Worm (Caenorhabditis elegans) whole organism, L2 larva: Measurements from ENCODE around the gene unc-82.

Experiments
- Y55F3AM.14 ChIP-seq: fragments of 200-800 bp; sonication (Bioruptor generic); optimal IDR thresholded peaks from 2 replicates; lab custom pipeline; 2018; ENCODE audit warnings: mild to moderate bottlenecking, missing genetic modification characterization, missing compliant biosample characterization
- alr-1 ChIP-seq: fragments of 150-350 bp; optimal IDR thresholded peaks from 2 replicates; lab custom pipeline; 2014; ENCODE audit warnings: missing biosample characterization, missing genetic modification characterization
- aly-2 ChIP-seq: fragments of 150-350 bp; optimal IDR thresholded peaks from 2 replicates; lab custom pipeline; 2014; ENCODE audit warnings: missing biosample characterization, missing genetic modification characterization
- blmp-1 ChIP-seq: sonication (generic microtip); optimal IDR thresholded peaks from 2 replicates; lab custom pipeline; 2017; ENCODE audit warnings: missing genetic modification characterization, mild to moderate bottlenecking, missing compliant biosample characterization, antibody characterized with exemption, moderate library complexity; ENCODE audit not compliant: insufficient read depth
- ceh-16 ChIP-seq: fragments of 150-350 bp; optimal IDR thresholded peaks from 2 replicates; lab custom pipeline; 2014; ENCODE audit warnings: missing biosample characterization, missing genetic modification characterization
- crh-2 ChIP-seq: sonication (generic microtip); optimal IDR thresholded peaks from 2 replicates; lab custom pipeline; 2017; ENCODE audit warnings: missing biosample characterization, missing genetic modification characterization
- dmd-4 ChIP-seq: sonication (generic microtip); optimal IDR thresholded peaks from 2 replicates; lab custom pipeline; 2017; ENCODE audit warnings: missing biosample characterization, missing genetic modification characterization
- egl-27 ChIP-seq: sonication (generic microtip); optimal IDR thresholded peaks from 3 replicates; lab custom pipeline; 2017; ENCODE audit warnings: missing biosample characterization, missing genetic modification reagents, missing genetic modification characterization
- elt-1 ChIP-seq: fragments of 150-350 bp; optimal IDR thresholded peaks from 2 replicates; lab custom pipeline; 2014; ENCODE audit warnings: missing biosample characterization, missing genetic modification characterization
- fos-1 ChIP-seq: fragments of 150-350 bp; optimal IDR thresholded peaks from 2 replicates; lab custom pipeline; 2014; ENCODE audit warnings: missing biosample characterization, missing genetic modification characterization
- lin-11 ChIP-seq: fragments of 150-350 bp; sonication (generic microtip); optimal IDR thresholded peaks from 2 replicates; lab custom pipeline; 2014; ENCODE audit warnings: missing biosample characterization, missing genetic modification characterization, inconsistent platforms, mixed read lengths
- lin-13 ChIP-seq: fragments of 150-350 bp; optimal IDR thresholded peaks from 2 replicates; lab custom pipeline; 2014; ENCODE audit warnings: missing biosample characterization, missing genetic modification reagents, missing genetic modification characterization
- lin-39 ChIP-seq: fragments of 150-350 bp; optimal IDR thresholded peaks from 2 replicates; lab custom pipeline; 2014; ENCODE audit warnings: missing biosample characterization, missing genetic modification reagents, missing genetic modification characterization
- lsy-2 ChIP-seq, 2 experiments: fragments of 150-350 bp in 1 of 2; sonication (generic microtip) in 1 of 2; optimal IDR thresholded peaks; 2 replicates each; lab custom pipeline; 2014 to 2017; ENCODE audit warnings: missing biosample characterization in 2 of 2, missing genetic modification characterization in 2 of 2
- mab-5 ChIP-seq: fragments of 150-350 bp; optimal IDR thresholded peaks from 2 replicates; lab custom pipeline; 2014; ENCODE audit warnings: missing biosample characterization, missing genetic modification characterization
- mbf-1 ChIP-seq: sonication (generic microtip); optimal IDR thresholded peaks from 2 replicates; lab custom pipeline; 2017; ENCODE audit warnings: missing biosample characterization, missing genetic modification characterization
- mdl-1 ChIP-seq, 2 experiments: fragments of 150-350 bp in 1 of 2; sonication (generic microtip) in 1 of 2; optimal IDR thresholded peaks; 2 replicates each; lab custom pipeline; 2017; ENCODE audit warnings: missing biosample characterization in 2 of 2, missing genetic modification characterization in 2 of 2
- nhr-10 ChIP-seq: sonication (generic microtip); optimal IDR thresholded peaks from 2 replicates; lab custom pipeline; 2017; ENCODE audit warnings: missing biosample characterization, missing genetic modification characterization
- nhr-11 ChIP-seq: fragments of 150-350 bp; optimal IDR thresholded peaks from 2 replicates; lab custom pipeline; 2014; ENCODE audit warnings: missing biosample characterization, missing genetic modification characterization
- nhr-12 ChIP-seq: fragments of 150-350 bp; optimal IDR thresholded peaks from 2 replicates; lab custom pipeline; 2014; ENCODE audit warnings: missing biosample characterization, missing genetic modification characterization
- nhr-129 ChIP-seq: fragments of 150-350 bp; optimal IDR thresholded peaks from 2 replicates; lab custom pipeline; 2014; ENCODE audit warnings: missing biosample characterization, missing genetic modification characterization
- nhr-23 ChIP-seq: fragments of 150-350 bp; optimal IDR thresholded peaks from 2 replicates; lab custom pipeline; 2014; ENCODE audit warnings: missing biosample characterization, missing genetic modification reagents, missing genetic modification characterization
- nhr-237 ChIP-seq: fragments of 150-350 bp; optimal IDR thresholded peaks from 2 replicates; lab custom pipeline; 2014; ENCODE audit warnings: missing biosample characterization, missing genetic modification characterization
- nhr-6 ChIP-seq: fragments of 150-350 bp; optimal IDR thresholded peaks from 2 replicates; lab custom pipeline; 2014; ENCODE audit warnings: missing biosample characterization, missing genetic modification characterization
- sem-4 ChIP-seq: fragments of 150-350 bp; optimal IDR thresholded peaks from 2 replicates; lab custom pipeline; 2014; ENCODE audit warnings: missing biosample characterization, missing genetic modification reagents, missing genetic modification characterization
- sma-3 ChIP-seq: sonication (generic microtip); optimal IDR thresholded peaks from 2 replicates; lab custom pipeline; 2016; ENCODE audit warnings: missing genetic modification reagents, missing genetic modification characterization, missing compliant biosample characterization
- sma-9 ChIP-seq, 2 experiments: fragments of 150-350 bp in 1 of 2; sonication (generic microtip) in 1 of 2; optimal IDR thresholded peaks; 2 replicates each; lab custom pipeline; 2014 to 2016; ENCODE audit warnings: missing genetic modification characterization in 2 of 2, mild to moderate bottlenecking in 1 of 2, missing biosample characterization in 1 of 2, missing compliant biosample characterization in 1 of 2, missing genetic modification reagents in 1 of 2, moderate library complexity in 1 of 2
- snpc-4 ChIP-seq: fragments of 150-350 bp; optimal IDR thresholded peaks from 2 replicates; lab custom pipeline; 2014; ENCODE audit warnings: missing biosample characterization, missing genetic modification characterization
- zag-1 ChIP-seq: fragments of 150-350 bp; optimal IDR thresholded peaks from 2 replicates; lab custom pipeline; 2014; ENCODE audit warnings: missing biosample characterization, missing genetic modification characterization
- ztf-11 ChIP-seq: sonication (generic microtip); optimal IDR thresholded peaks from 2 replicates; lab custom pipeline; 2017; ENCODE audit warnings: missing biosample characterization, missing genetic modification characterization
- ztf-4 ChIP-seq: fragments of 150-350 bp; optimal IDR thresholded peaks from 2 replicates; lab custom pipeline; 2014; ENCODE audit warnings: missing biosample characterization, missing genetic modification characterization

The unc-82 gene

DNA sequence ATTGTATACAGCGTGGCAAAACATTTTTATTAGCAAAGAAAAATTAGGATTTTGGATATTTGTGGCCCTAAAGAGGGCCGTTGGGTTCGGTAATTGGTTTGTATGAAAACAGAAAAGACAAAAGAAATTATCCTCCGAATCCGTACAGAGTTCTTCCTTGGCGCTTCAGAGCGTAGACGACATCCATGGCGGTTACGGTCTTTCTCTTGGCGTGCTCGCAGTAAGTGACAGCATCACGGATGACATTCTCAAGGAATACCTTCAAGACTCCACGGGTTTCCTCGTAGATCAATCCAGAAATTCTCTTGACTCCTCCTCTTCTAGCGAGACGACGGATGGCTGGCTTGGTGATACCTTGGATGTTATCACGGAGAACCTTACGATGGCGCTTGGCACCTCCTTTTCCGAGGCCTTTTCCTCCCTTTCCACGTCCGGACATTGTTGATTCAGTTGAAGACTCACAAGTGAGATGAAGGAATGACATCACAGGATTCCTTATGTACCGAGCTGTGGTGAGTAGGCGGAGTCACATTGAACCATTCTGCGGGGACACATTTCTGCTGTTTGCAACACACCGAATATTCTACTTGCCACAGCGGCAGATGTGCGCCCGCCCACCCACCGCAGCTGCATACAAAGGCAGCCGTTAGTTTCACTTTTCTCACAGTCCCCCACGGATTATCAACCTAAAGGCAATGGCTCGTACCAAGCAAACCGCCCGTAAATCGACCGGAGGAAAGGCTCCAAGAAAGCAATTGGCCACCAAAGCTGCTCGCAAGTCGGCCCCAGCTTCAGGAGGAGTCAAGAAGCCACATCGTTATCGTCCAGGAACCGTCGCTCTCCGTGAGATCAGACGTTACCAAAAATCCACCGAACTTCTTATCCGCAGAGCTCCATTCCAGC, 63.5 kb downstream of the unc-82 start, which contains the start of the genes his-60 and his-59:
Gene his-60 (minus strand): TSS at position 439 of the 903 bp plus-strand sequence.
Gene his-59 (plus strand): TSS at position 696 of the 903 bp plus-strand sequence.
- TF ChIP-seq crh-2 (tag; lab: Kevin White, UChicago) (peak; percentile 19), ceh-16 (tag; lab: Kevin White, UChicago) (peak; percentile 96), fos-1 (peak; percentile 2), mdl-1 (tag; optimal IDR thresholded peaks at IDR 0.05; lab: Kevin White, UChicago) (no peak), lin-13 (peak; percentile 29), nhr-11 (tag; lab: Kevin White, UChicago) (no peak), aly-2 (no peak), sem-4 (tag; lab: Kevin White, UChicago) (peak; percentile 11), sma-3 (GFP tag; lab: Kevin White, UChicago) (peak; percentile 12), sma-9 (GFP tag; optimal IDR thresholded peaks at IDR 0.05; lab: Kevin White, UChicago) (peak; percentile 63), sma-9 (tag; optimal IDR thresholded peaks at IDR 0.05; lab: Kevin White, UChicago) (no peak), mab-5 (peak; percentile 58)

DNA sequence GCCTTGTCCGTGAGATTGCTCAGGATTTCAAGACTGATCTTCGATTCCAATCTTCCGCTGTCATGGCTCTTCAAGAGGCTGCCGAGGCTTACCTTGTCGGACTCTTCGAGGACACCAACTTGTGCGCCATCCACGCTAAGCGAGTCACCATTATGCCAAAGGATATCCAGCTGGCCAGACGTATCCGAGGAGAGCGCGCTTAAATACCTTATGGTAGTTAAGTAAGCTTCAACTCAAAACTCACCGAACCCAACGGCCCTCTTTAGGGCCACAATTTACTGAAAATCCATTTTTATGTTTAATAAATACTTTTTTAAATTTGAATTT, 64.1 kb downstream of the unc-82 start:
- TF ChIP-seq elt-1 (tag; lab: Kevin White, UChicago), result no peak
- TF ChIP-seq mab-5, result no peak
- TF ChIP-seq snpc-4 (tag; lab: Kevin White, UChicago), result no peak
- TF ChIP-seq lin-39 (tag; lab: Kevin White, UChicago), result no peak
- TF ChIP-seq nhr-10 (tag; lab: Kevin White, UChicago), result no peak
- no peak for TF ChIP-seq aly-2
- no peak for TF ChIP-seq alr-1 (tag; lab: Kevin White, UChicago)
- TF ChIP-seq nhr-237 (tag; lab: Kevin White, UChicago), result no peak
- TF ChIP-seq ztf-11 (tag; lab: Kevin White, UChicago), result no peak
- TF ChIP-seq zag-1 (tag; lab: Kevin White, UChicago), result no peak
- TF ChIP-seq nhr-6 (tag; lab: Kevin White, UChicago), result no peak
- no peak for TF ChIP-seq egl-27 (tag; lab: Kevin White, UChicago)
- no peak for TF ChIP-seq nhr-23 (tag; lab: Kevin White, UChicago)
- TF ChIP-seq mbf-1 (tag; lab: Kevin White, UChicago), result no peak
- TF ChIP-seq lin-11, result no peak
- TF ChIP-seq nhr-129, result no peak
- TF ChIP-seq nhr-12 (tag; lab: Kevin White, UChicago), result no peak
- no peak for TF ChIP-seq ztf-4 (tag; lab: Kevin White, UChicago)
- TF ChIP-seq dmd-4, result no peak
- TF ChIP-seq lsy-2 (tag; optimal IDR thresholded peaks at IDR 0.05; lab: Kevin White, UChicago), result no peak

DNA sequence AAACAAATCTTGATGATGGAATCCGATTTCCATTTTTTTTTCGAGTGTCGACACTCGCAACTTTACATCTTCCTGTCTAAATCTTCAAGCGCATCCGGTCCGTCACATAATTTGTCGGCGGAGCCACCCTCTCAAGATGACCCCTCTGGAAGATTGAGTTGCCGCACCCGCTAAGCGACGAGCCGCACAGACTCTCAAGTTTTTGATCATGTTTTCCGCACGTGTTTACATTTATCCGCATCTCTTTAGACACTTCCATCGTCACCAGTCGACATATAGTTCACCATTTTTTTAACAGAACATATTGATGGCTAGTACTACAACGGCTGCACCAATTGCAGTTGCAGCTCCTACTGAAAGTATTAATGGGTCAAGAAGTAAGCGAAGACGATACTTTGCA, 67.2 kb downstream of the unc-82 start, which contains the start of gene F55G1.1:
Gene F55G1.1 (plus strand): TSS at position 301 of the 400 bp plus-strand sequence.
- no peak for TF ChIP-seq sma-3 (GFP tag; lab: Kevin White, UChicago)
- no peak for TF ChIP-seq crh-2 (tag; lab: Kevin White, UChicago)
- TF ChIP-seq Y55F3AM.14 (GFP tag; lab: Kevin White, UChicago), result no peak
- no peak for TF ChIP-seq blmp-1 (tag; lab: Kevin White, UChicago)
- TF ChIP-seq dmd-4, result no peak
